Worm (Caenorhabditis elegans): ENCODE results near the gene ZK402.5.

DNA sequence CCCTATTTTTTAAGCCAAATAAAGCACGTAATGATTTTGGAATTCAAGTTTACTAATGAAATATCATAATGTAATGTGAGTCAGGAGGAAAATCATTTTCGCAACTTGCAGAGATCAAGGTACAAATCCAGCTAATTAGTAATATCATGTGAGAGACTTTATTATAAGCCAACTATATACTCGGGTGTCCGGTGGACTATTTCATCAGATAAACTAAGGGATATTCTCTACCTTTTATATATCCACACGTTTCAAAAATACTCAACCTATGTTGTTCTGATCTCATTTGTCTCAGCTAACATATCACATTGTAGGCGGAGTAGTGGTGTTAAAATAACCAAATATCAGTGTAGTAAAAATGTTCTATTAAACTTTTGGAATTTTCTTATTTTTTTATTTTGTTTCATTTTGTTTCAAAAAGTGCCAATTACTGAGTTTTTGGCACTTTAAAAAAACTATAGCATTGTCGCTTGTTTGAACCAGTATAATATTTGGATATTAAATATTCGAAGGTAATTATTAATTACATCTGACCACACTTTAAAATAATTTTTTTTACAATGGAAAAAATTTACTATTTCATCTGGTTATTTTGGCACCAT, 11.7 kb downstream of the ZK402.5 start:
- TF ChIP-seq elt-4 (tag; optimal IDR thresholded peaks at IDR 0.05) (no peak), nhr-11 (tag; optimal IDR thresholded peaks at IDR 0.05) (no peak)
